Worm (Caenorhabditis elegans): Measurements from ENCODE around the gene rab-33.

rab-33 gene

DNA sequence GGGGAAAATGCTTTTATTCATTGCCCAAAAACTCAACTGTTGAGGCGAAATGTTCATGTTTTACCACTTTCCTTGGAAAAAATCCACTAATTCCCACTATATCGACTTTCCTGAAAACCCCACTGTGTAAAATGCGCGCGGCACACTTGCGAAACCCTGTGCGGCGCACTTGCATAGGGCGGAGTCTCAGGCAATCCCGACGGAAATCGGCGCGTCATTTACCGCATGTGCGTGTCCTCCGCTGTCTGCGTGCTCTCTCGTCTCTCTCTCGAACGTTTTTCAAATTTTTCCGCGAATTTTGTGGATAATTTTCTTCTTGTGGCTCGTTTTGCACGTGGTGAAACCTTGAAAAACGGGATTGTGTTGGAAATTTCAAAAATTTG is 42.5 kb downstream of the rab-33 start, which contains the start of gene atx-2 (continued):
- peak; percentile 95 for TF ChIP-seq ztf-28 (GFP tag; IDR thresholded peaks at IDR 0.05)
- peak; percentile 90 for TF ChIP-seq die-1 (tag; optimal IDR thresholded peaks at IDR 0.05)
- TF ChIP-seq madf-10 (tag; optimal IDR thresholded peaks at IDR 0.05) = peak; percentile 89
- peak; percentile 85 for TF ChIP-seq ceh-91 (GFP tag; IDR thresholded peaks at IDR 0.05)
- TF ChIP-seq aptf-3 (GFP tag; IDR thresholded peaks at IDR 0.05) = peak; percentile 78; the same call in 1 of the 2 replicates
- peak; percentile 84 for TF ChIP-seq ekl-4 (GFP tag; IDR thresholded peaks at IDR 0.05)
- TF ChIP-seq rec-8 (tag; optimal IDR thresholded peaks at IDR 0.05) = peak; percentile 76 to 94
- peak; percentile 82 for TF ChIP-seq tlf-1 (GFP tag; optimal IDR thresholded peaks at IDR 0.05)
- TF ChIP-seq lir-1 (GFP tag; conservative IDR thresholded peaks at IDR 0.05) = peak; percentile 83
- peak; percentile 80 for TF ChIP-seq aptf-2 (GFP tag; conservative IDR thresholded peaks at IDR 0.05)
- TF ChIP-seq lin-35 (GFP tag; optimal IDR thresholded peaks at IDR 0.05) = peak in 2 of 3 experiments; percentile 70 to 80
- 0 out of 2 replicates have a peak, but pooled peaks have one; percentile 70 for TF ChIP-seq sea-2 (GFP tag; IDR thresholded peaks at IDR 0.05)
- TF ChIP-seq lsl-1 (GFP tag; optimal IDR thresholded peaks at IDR 0.05) = peak; percentile 76
- TF ChIP-seq egrh-3 (GFP tag; IDR thresholded peaks at IDR 0.05) = peak; percentile 79
- TF ChIP-seq snpc-4 (GFP tag; optimal IDR thresholded peaks at IDR 0.05) = peak; percentile 69
- peak; percentile 6 to 84 (median 62) for TF ChIP-seq snpc-4 (tag; optimal IDR thresholded peaks at IDR 0.05)
- no peak for TF ChIP-seq nhr-179 (tag; optimal IDR thresholded peaks at IDR 0.05)
- peak; percentile 91 for TF ChIP-seq K11D2.4 (GFP tag; IDR thresholded peaks at IDR 0.05)

ce11 chrIII:10460427-10461163 is 43.1 kb downstream of the rab-33 start, which contains the start of gene ecps-1:
ecps-1 (minus strand) TSS chrIII:10460551.
- TF ChIP-seq ztf-26 (tag; optimal IDR thresholded peaks at IDR 0.05) (no peak), ama-1 (optimal IDR thresholded peaks at IDR 0.05) (no peak), ama-1 (GFP tag; optimal IDR thresholded peaks at IDR 0.05) (no peak), F55B11.4 (tag; optimal IDR thresholded peaks at IDR 0.05; ENCODE audit: borderline replicate concordance, insufficient read depth) (no peak), mel-28 (tag; optimal IDR thresholded peaks at IDR 0.05; ENCODE audit: borderline replicate concordance) (no peak), lag-1 (GFP tag; IDR thresholded peaks at IDR 0.05) (no peak), hsf-1 (GFP tag; IDR thresholded peaks at IDR 0.05) (no peak), F57A8.1 (GFP tag; optimal IDR thresholded peaks at IDR 0.05) (no peak), tbp1 (GFP tag; optimal IDR thresholded peaks at IDR 0.05) (peak; percentile 73), F52B5.7 (tag; optimal IDR thresholded peaks at IDR 0.05) (no peak), ceh-40 (GFP tag; IDR thresholded peaks at IDR 0.05) (no peak), dpl-1 (GFP tag; optimal IDR thresholded peaks at IDR 0.05) (no peak), attf-3 (GFP tag; conservative IDR thresholded peaks at IDR 0.05) (peak; percentile 70), nhr-179 (tag; optimal IDR thresholded peaks at IDR 0.05) (no peak), nfyb-1 (GFP tag; IDR thresholded peaks at IDR 0.05) (0 out of 2 replicates have a peak, but pooled peaks have one; percentile 54), unc-130 (GFP tag; optimal IDR thresholded peaks at IDR 0.05) (peak; percentile 93), aptf-2 (GFP tag; conservative IDR thresholded peaks at IDR 0.05) (peak; percentile 74; the same call in 1 of the 2 replicates), aptf-3 (GFP tag; IDR thresholded peaks at IDR 0.05) (no peak), him-1 (tag; optimal IDR thresholded peaks at IDR 0.05) (no peak), hmg-1.2 (GFP tag; IDR thresholded peaks at IDR 0.05) (peak; percentile 82), die-1 (tag; optimal IDR thresholded peaks at IDR 0.05) (no peak), egl-44 (GFP tag; IDR thresholded peaks at IDR 0.05) (no peak), lin-35 (GFP tag; optimal IDR thresholded peaks at IDR 0.05) (peak in 1 of 3 experiments; percentile 66), gei-17 (GFP tag; optimal IDR thresholded peaks at IDR 0.05) (no peak), lir-1 (GFP tag; conservative IDR thresholded peaks at IDR 0.05) (peak; percentile 88), ceh-100 (GFP tag; IDR thresholded peaks at IDR 0.05) (peak; percentile 100), hlh-26 (GFP tag; conservative IDR thresholded peaks at IDR 0.05) (no peak), rec-8 (tag; optimal IDR thresholded peaks at IDR 0.05) (peak; percentile 6 to 37), cebp-1 (GFP tag; IDR thresholded peaks at IDR 0.05) (peak; percentile 64), cebp-1 (tag; optimal IDR thresholded peaks at IDR 0.05) (peak; percentile 69), attf-5 (GFP tag; optimal IDR thresholded peaks at IDR 0.05) (peak; percentile 100), ZK185.1 (tag; optimal IDR thresholded peaks at IDR 0.05; ENCODE audit: poor library complexity, severe bottlenecking) (peak; percentile 90), madf-10 (tag; optimal IDR thresholded peaks at IDR 0.05) (peak; percentile 76), bed-1 (GFP tag; IDR thresholded peaks at IDR 0.05) (no peak), F22D6.2 (tag; optimal IDR thresholded peaks at IDR 0.05) (no peak)
